Fruit fly (Drosophila melanogaster): ENCODE data around the gene CG14631.

Gene CG14631

DNA sequence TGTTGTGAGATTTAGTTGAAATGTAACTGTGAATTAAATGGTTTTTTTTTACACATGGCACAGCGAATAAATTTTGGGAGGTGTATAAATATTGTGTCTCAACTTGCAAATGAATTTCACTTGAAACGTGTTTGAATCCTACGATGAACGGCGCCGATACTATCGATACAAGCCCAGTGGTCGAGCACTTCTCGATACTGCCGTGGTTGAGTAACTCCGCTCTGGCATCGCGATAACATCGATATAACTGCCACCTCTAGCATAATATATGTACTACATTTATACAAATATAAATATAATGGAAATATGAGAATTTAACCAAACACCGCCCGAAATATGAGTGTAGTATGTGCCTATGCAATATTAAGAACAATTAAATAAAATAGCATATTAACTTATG lies 21.2 kb downstream of the CG14631 start (continued):
- TF ChIP-seq CG6276 (GFP tag; optimal IDR thresholded peaks at IDR 0.05): no peak
- no peak for TF ChIP-seq Met (GFP tag; optimal IDR thresholded peaks at IDR 0.05)
- no peak for TF ChIP-seq fd85E (GFP tag; optimal IDR thresholded peaks at IDR 0.05)
- TF ChIP-seq CG31627 (GFP tag; optimal IDR thresholded peaks at IDR 0.05): peak; percentile 39
- no peak for TF ChIP-seq OdsH (GFP tag; optimal IDR thresholded peaks at IDR 0.05)
- TF ChIP-seq Hr4 (GFP tag; optimal IDR thresholded peaks at IDR 0.05): no peak
- TF ChIP-seq CG3919 (GFP tag; optimal IDR thresholded peaks at IDR 0.05): peak; percentile 21

dm6 chrX:1041407-1042038 lies 29.7 kb downstream of the CG14631 start:
- peak; percentile 75 for TF ChIP-seq CG15336 (GFP tag; IDR thresholded peaks at IDR 0.05)
- TF ChIP-seq Gug (GFP tag; IDR thresholded peaks at IDR 0.05): peak; percentile 43; the same call in 1 of the 2 replicates
- TF ChIP-seq vri (GFP tag; optimal IDR thresholded peaks at IDR 0.05): no peak
- TF ChIP-seq OdsH (GFP tag; optimal IDR thresholded peaks at IDR 0.05): peak; percentile 26
- TF ChIP-seq fd85E (GFP tag; optimal IDR thresholded peaks at IDR 0.05): no peak
- TF ChIP-seq Ets21C (GFP tag; optimal IDR thresholded peaks at IDR 0.05): no peak
- TF ChIP-seq CG6163 (GFP tag; IDR thresholded peaks at IDR 0.05): peak; percentile 68
- no peak for TF ChIP-seq dsx (GFP tag; optimal IDR thresholded peaks at IDR 0.05; ENCODE audit: poor library complexity, severe bottlenecking)
- TF ChIP-seq dac (GFP tag; optimal IDR thresholded peaks at IDR 0.05): peak; percentile 18
- peak; percentile 14 for TF ChIP-seq pdm3 (GFP tag; optimal IDR thresholded peaks at IDR 0.05)
- peak; percentile 58 for TF ChIP-seq Hr4 (GFP tag; optimal IDR thresholded peaks at IDR 0.05)
- TF ChIP-seq CG4318 (GFP tag; optimal IDR thresholded peaks at IDR 0.05): no peak
- no peak for TF ChIP-seq CG16779 (tag; optimal IDR thresholded peaks at IDR 0.05)
- no peak for TF ChIP-seq Sox15 (GFP tag; optimal IDR thresholded peaks at IDR 0.05)
- TF ChIP-seq Blimp-1 (GFP tag; optimal IDR thresholded peaks at IDR 0.05): no peak
- TF ChIP-seq Ets96B (tag; optimal IDR thresholded peaks at IDR 0.05): peak; percentile 17
- no peak for TF ChIP-seq fkh (GFP tag; optimal IDR thresholded peaks at IDR 0.05)
- no peak for TF ChIP-seq CG9139 (GFP tag; optimal IDR thresholded peaks at IDR 0.05)
- peak; percentile 1 for TF ChIP-seq Lpt (GFP tag; optimal IDR thresholded peaks at IDR 0.05)
- TF ChIP-seq Hr38 (GFP tag; optimal IDR thresholded peaks at IDR 0.05): no peak
- TF ChIP-seq spab (GFP tag; optimal IDR thresholded peaks at IDR 0.05): no peak
- peak; percentile 51 for TF ChIP-seq Hr39 (GFP tag; optimal IDR thresholded peaks at IDR 0.05)
- no peak for TF ChIP-seq ss (GFP tag; optimal IDR thresholded peaks at IDR 0.05)
- TF ChIP-seq esn (GFP tag; optimal IDR thresholded peaks at IDR 0.05): peak; percentile 47
- peak; percentile 69 for TF ChIP-seq svp (GFP tag)
- no peak for TF ChIP-seq fd59A (GFP tag; optimal IDR thresholded peaks at IDR 0.05)
- no peak for TF ChIP-seq net (GFP tag; optimal IDR thresholded peaks at IDR 0.05)
- TF ChIP-seq CG1621 (tag; optimal IDR thresholded peaks at IDR 0.05): no peak
- no peak for TF ChIP-seq CG8319 (GFP tag; optimal IDR thresholded peaks at IDR 0.05)
- peak; percentile 13 for TF ChIP-seq CG3032 (tag; optimal IDR thresholded peaks at IDR 0.05)
- TF ChIP-seq CG10669 (GFP tag; optimal IDR thresholded peaks at IDR 0.05): peak; percentile 30
- TF ChIP-seq CG11294 (GFP tag; IDR thresholded peaks at IDR 0.05): no peak
- TF ChIP-seq Eip75B (GFP tag; optimal IDR thresholded peaks at IDR 0.05): peak; percentile 30
- no peak for TF ChIP-seq acj6 (GFP tag; optimal IDR thresholded peaks at IDR 0.05)
- TF ChIP-seq CG3919 (GFP tag; optimal IDR thresholded peaks at IDR 0.05): peak; percentile 40
- TF ChIP-seq cyc (GFP tag; optimal IDR thresholded peaks at IDR 0.05): peak; percentile 6
- TF ChIP-seq CG34406 (GFP tag; optimal IDR thresholded peaks at IDR 0.05): peak; percentile 28
- no peak for TF ChIP-seq CG11902 (GFP tag; optimal IDR thresholded peaks at IDR 0.05)
- peak; percentile 41 for TF ChIP-seq Sox14 (GFP tag; optimal IDR thresholded peaks at IDR 0.05)
- peak; percentile 20 for TF ChIP-seq CG7368 (GFP tag; optimal IDR thresholded peaks at IDR 0.05)
- TF ChIP-seq Eip93F (GFP tag; optimal IDR thresholded peaks at IDR 0.05): no peak
- peak; percentile 46 for TF ChIP-seq topi (GFP tag; optimal IDR thresholded peaks at IDR 0.05)
- TF ChIP-seq eg (GFP tag; IDR thresholded peaks at IDR 0.05): peak; percentile 62
- TF ChIP-seq CG32006 (GFP tag; optimal IDR thresholded peaks at IDR 0.05): peak; percentile 69
- peak; percentile 10 for TF ChIP-seq achi (GFP tag; optimal IDR thresholded peaks at IDR 0.05)
- peak; percentile 25 for TF ChIP-seq CG10631 (GFP tag; optimal IDR thresholded peaks at IDR 0.05)

Measured in whole organism, prepupa.